Worm (Caenorhabditis elegans): ENCODE results near the gene srx-23.

srx-23 gene

DNA sequence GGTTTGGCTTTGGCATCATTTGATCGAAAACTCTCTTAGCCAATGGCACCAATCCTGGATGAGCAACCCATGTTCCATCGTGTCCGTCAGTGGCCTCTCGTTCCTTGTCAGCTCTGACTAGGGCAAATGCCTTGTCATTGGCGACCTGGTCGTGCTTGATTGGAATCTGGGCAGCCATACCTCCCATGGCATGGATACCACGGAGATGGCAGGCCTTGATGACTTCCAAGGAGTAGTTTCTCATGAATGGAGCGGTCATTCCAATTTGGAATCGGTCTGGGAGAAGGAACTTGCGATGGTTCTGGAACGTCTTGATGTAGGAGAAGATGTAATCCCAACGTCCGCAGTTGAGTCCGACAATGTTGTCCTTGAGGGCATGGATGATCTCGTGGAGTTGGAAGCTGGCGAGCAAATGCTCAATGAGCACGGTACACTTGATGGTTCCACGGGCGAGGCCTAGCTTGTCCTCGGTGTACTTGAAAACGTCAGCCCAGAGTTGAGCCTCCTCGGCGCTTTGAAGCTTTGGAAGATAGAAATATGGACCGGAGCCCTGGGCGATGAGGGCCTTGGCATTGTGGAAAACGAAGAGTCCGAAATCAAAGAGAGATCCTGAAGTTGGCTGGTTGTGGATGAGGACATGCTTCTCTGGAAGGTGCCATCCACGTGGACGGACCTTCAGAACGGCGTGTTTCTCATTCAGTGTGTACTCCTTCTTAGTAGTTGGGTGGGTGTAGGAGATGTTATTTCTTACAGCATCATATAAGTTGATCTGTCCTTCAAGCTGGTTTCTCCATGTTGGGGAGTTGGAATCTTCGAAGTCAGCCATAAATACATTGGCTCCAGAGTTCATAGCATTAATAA lies 43.0 kb downstream of the srx-23 start:
- no peak for TF ChIP-seq tbx-11 (GFP tag; IDR thresholded peaks at IDR 0.05)
- TF ChIP-seq sea-1 (GFP tag; conservative IDR thresholded peaks at IDR 0.05): no peak
- no peak for TF ChIP-seq tbx-37 (GFP tag; conservative IDR thresholded peaks at IDR 0.05)
- no peak for TF ChIP-seq ceh-36 (tag; optimal IDR thresholded peaks at IDR 0.05)
- TF ChIP-seq scrt-1 (GFP tag; IDR thresholded peaks at IDR 0.05): no peak
- TF ChIP-seq hnd-1 (tag; optimal IDR thresholded peaks at IDR 0.05): no peak
- no peak for TF ChIP-seq hmg-4 (GFP tag; optimal IDR thresholded peaks at IDR 0.05)
- no peak for TF ChIP-seq hmbx-1 (tag; optimal IDR thresholded peaks at IDR 0.05)

DNA sequence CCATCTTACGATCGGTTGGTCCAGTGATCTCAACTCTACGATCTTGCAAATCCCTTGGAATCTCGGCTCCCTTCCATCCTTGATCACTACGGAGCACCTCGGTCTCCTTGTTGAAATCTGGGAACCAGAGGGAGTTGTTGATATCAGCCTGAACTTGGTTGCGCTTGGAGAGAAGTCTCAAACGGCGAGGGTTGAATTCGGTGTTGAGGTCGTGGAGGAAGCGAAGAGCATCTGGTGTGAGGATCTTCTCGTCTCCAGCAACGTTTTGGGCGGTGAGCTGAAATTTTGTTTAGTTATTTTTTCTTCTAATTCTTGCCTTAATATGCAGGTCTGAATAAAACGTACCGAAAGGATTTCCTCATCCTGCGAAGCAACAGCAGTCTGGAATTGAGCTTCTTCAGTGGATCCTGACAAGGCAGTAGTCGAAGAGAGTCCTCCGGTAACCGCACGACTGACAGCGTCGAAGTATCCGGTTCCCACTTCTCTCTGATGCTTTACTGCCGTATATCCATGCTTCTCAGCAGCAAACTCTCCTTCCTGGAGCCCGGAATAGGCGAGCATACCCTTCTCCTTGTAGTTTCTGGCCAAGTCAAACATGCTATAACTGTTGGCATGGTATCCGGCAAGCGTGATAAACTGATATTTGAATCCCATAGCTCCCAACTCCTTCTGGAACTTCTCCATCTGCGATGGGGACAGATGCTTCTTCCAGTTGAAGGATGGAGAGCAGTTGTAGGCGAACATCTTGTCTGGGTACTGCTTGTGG lies 43.9 kb downstream of the srx-23 start:
- TF ChIP-seq hmbx-1 (tag; optimal IDR thresholded peaks at IDR 0.05) (no peak), aly-1 (tag; optimal IDR thresholded peaks at IDR 0.05) (peak; percentile 12)

DNA sequence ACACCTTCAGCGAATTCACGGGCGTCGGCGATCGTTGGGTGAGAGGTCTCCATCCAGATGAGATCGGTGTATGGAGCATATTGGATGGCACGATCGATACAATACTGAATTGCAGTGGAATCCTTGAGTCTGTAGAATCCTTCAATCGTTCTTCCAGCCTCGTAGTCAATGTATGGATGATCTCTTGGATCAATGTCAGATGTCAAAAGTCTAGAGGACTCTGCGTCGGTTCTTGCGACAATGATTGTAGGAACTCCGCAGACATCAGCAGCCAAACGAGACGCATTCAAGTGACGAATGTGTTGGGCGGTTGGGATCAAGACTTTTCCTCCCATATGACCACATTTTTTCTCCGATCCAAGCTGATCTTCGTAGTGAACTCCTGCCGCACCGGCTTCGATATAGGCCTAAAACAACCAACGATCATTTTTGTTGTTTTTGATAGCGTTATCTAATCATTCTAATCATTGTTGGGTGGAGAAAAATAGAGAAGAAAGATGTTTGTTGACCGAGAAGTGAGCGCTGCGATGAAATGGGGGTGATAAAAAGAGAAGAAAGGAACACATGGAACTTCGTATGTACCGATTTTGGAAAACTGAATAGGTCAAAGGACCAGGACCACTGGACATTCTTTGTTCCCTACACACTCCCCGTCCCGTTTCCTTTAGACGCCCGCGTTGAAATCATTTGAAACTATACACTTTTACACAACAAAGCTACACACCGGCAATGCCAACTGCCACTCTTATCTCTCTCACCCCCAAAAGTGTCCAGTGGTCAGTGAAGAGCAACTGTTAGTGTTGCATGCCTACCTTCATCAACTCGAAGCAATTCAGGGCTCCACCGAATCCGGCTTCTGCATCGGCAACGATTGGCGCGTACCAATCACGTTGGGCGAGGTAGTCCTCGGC lies 44.7 kb downstream of the srx-23 start:
- TF ChIP-seq sea-1 (GFP tag; conservative IDR thresholded peaks at IDR 0.05) (no peak), flt-1 (GFP tag; IDR thresholded peaks at IDR 0.05) (no peak), hnd-1 (tag; optimal IDR thresholded peaks at IDR 0.05) (no peak), scrt-1 (GFP tag; IDR thresholded peaks at IDR 0.05) (no peak), ceh-13 (GFP tag; optimal IDR thresholded peaks at IDR 0.05) (no peak)

DNA sequence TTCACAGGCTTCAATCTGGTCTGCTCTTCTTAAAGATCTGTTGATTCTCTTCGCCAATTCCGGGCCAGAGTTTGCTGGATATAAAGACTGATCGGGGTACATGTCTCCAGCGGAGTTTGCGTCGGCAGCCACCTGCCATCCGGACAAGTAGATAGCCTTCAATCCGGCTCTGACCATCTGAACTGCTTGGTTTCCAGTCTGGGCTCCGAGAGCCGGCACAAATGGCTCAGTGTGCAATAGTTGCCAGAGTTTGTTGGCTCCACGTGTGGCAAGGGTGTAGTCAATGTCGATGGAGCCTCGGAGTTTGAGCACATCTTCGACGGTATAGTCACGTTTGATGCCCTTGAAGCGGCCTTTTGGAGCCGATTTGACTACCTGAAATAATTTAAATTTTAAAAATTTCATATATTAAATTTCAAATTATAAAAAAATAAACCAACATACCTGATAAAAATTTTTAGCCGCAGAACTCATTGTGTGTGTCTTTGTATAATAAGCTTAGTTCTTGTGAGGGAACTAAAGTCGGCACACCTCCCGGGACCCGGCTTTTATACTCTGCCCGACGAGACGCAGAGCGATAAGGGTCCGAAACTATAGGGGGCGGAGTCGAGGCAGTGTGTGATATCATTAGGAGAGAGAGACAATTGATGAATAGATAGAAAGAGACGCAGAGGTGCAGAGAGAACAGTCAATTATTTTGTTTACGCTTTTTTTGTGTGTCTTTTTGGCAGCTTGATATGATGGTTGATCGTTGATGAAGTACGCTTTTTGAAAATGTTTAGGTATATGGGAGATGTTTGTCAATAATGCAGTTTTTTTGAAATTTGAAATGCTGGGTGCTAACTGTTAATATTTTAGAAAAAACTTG lies 45.6 kb downstream of the srx-23 start, which contains the start of the genes icl-1 and srh-2:
Gene icl-1, minus strand, starts transcription at position 521 of the 868 bp plus-strand sequence.
Gene srh-2, plus strand, starts transcription at position 818 of the 868 bp plus-strand sequence.
- TF ChIP-seq ets-7 (tag; optimal IDR thresholded peaks at IDR 0.05): no peak
- no peak for TF ChIP-seq ama-1 (optimal IDR thresholded peaks at IDR 0.05)
- TF ChIP-seq hmg-4 (GFP tag; optimal IDR thresholded peaks at IDR 0.05): no peak
- TF ChIP-seq ceh-36 (tag; optimal IDR thresholded peaks at IDR 0.05): no peak
- TF ChIP-seq scrt-1 (GFP tag; IDR thresholded peaks at IDR 0.05): no peak

DNA sequence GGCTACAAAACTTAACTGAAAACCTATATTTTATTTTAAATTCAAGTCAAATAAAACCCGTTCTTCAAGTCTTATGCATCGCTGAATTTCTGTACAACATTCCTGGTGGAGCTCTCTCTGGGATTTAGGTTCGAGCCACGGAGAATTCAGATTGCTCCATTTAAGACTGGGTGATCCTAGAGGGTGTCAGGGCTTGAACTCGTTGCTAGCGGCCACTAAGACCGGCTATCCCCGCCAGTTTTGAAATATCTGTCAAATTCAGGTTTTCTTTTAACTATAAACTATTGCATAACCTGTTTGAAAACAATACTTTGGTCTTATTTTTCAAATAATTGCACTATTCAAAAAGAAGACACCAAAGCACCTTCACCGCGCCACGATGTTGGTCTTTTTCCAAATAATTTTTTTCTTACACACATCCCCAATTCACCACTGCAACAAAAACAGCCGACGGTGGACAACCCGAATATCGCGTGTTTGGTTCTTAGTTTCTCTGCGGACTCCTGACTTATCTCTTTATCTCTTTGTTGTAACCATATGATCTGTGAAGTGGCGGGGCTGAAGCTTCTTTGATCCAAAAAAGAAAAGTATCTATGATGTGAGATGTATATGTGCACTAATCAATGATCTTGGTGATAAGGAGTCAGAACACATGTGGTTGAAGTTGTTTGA lies 46.8 kb downstream of the srx-23 start:
- TF ChIP-seq tbx-11 (GFP tag; IDR thresholded peaks at IDR 0.05) (no peak), ets-7 (tag; optimal IDR thresholded peaks at IDR 0.05) (no peak), sea-1 (GFP tag; conservative IDR thresholded peaks at IDR 0.05) (no peak), flt-1 (GFP tag; IDR thresholded peaks at IDR 0.05) (no peak), ama-1 (optimal IDR thresholded peaks at IDR 0.05) (no peak), B0310.2 (tag; optimal IDR thresholded peaks at IDR 0.05) (no peak), pes-1 (GFP tag; IDR thresholded peaks at IDR 0.05) (no peak), hnd-1 (tag; optimal IDR thresholded peaks at IDR 0.05) (no peak), scrt-1 (GFP tag; IDR thresholded peaks at IDR 0.05) (no peak), F13C5.2 (tag; optimal IDR thresholded peaks at IDR 0.05) (no peak), tbx-37 (GFP tag; conservative IDR thresholded peaks at IDR 0.05) (no peak)

DNA sequence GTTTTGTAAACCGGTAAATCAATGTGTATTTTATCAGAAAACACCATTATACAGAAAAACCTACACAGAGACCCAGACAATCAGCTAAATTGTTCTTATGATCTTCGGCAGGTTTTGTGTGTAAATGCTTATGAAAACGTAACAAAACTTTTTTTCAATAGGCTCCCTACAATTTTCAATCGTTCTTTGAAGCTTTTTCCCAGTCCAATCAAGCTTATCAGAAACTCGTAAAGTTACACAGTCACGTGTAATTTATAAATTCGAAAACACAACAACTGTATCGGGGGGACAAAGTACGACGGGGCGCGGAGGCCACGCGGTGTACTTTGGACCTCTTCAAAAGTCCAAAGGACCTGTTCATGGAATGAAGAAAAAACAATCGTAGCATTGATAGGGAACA lies 48.1 kb downstream of the srx-23 start:
- no peak for TF ChIP-seq hmbx-1 (tag; optimal IDR thresholded peaks at IDR 0.05)
- TF ChIP-seq tbx-11 (GFP tag; IDR thresholded peaks at IDR 0.05): no peak
- TF ChIP-seq scrt-1 (GFP tag; IDR thresholded peaks at IDR 0.05): no peak
- TF ChIP-seq tra-4 (tag; optimal IDR thresholded peaks at IDR 0.05): no peak
- no peak for TF ChIP-seq ceh-36 (tag; optimal IDR thresholded peaks at IDR 0.05)
- TF ChIP-seq ama-1 (optimal IDR thresholded peaks at IDR 0.05): no peak
- TF ChIP-seq flt-1 (GFP tag; IDR thresholded peaks at IDR 0.05): no peak
- TF ChIP-seq ceh-13 (GFP tag; optimal IDR thresholded peaks at IDR 0.05): no peak
- TF ChIP-seq hmg-4 (GFP tag; optimal IDR thresholded peaks at IDR 0.05): no peak

DNA sequence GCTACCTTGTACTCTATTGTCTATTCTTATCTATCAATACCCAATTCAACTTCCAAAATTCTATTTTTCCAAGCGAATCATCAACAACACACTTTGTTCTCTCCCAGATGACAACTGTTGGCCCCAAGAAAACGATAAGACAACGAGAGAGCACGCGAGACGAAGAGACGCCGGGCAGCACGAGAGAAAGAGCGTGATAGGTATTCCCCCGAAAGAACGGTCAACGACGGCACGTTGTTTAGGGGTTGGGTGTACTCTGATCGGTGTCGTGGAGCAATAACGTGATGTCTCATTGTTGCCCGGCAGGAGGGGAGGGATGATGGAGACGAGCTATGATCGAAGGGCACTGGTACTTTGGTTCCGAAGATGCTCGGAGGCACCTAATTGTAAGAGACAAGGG lies 49.2 kb downstream of the srx-23 start:
- TF ChIP-seq sea-1 (GFP tag; conservative IDR thresholded peaks at IDR 0.05): no peak
- TF ChIP-seq tra-4 (tag; optimal IDR thresholded peaks at IDR 0.05): no peak
- TF ChIP-seq tbx-37 (GFP tag; conservative IDR thresholded peaks at IDR 0.05): no peak
- TF ChIP-seq ets-7 (tag; optimal IDR thresholded peaks at IDR 0.05): no peak
- TF ChIP-seq F13C5.2 (tag; optimal IDR thresholded peaks at IDR 0.05): no peak
- TF ChIP-seq aly-1 (tag; optimal IDR thresholded peaks at IDR 0.05): no peak
- no peak for TF ChIP-seq ceh-13 (GFP tag; optimal IDR thresholded peaks at IDR 0.05)
- TF ChIP-seq tbx-11 (GFP tag; IDR thresholded peaks at IDR 0.05): no peak
- no peak for TF ChIP-seq hmbx-1 (tag; optimal IDR thresholded peaks at IDR 0.05)
- TF ChIP-seq hnd-1 (tag; optimal IDR thresholded peaks at IDR 0.05): no peak
- no peak for TF ChIP-seq flt-1 (GFP tag; IDR thresholded peaks at IDR 0.05)
- TF ChIP-seq pes-1 (GFP tag; IDR thresholded peaks at IDR 0.05): no peak
- TF ChIP-seq ama-1 (optimal IDR thresholded peaks at IDR 0.05): no peak
- no peak for TF ChIP-seq ceh-36 (tag; optimal IDR thresholded peaks at IDR 0.05)
- no peak for TF ChIP-seq B0310.2 (tag; optimal IDR thresholded peaks at IDR 0.05)
- TF ChIP-seq hmg-4 (GFP tag; optimal IDR thresholded peaks at IDR 0.05): no peak
- no peak for TF ChIP-seq scrt-1 (GFP tag; IDR thresholded peaks at IDR 0.05)
